Worm (Caenorhabditis elegans): ENCODE measurements around the gene smrd-1.
A peak's percentile ranks its signal among the peaks of the same experiment; 100 is the strongest.

smrd-1 gene

DNA sequence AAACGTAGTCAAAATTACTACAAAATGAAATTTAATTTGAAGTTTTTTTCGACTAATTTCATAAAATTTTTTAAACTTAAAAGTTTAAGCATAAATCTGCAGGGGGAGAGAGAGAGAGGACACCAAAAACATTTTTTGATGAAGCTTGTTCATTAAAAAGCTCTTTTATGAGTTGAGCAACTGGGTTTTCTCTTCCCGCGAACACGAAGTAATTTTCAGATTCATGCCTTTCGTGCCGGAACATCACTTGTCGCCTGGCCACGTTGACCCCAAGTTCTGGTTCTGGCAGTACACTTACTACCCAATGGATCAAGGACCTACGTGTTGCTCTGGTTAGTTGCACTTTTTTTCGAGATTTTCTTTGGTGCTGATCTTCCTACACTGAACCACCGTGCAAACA, 52.0 kb downstream of the smrd-1 start:
- TF ChIP-seq egrh-3 (GFP tag; IDR thresholded peaks at IDR 0.05) (no peak), rcor-1 (GFP tag; IDR thresholded peaks at IDR 0.05) (no peak), mcd-1 (GFP tag; IDR thresholded peaks at IDR 0.05) (no peak)

DNA sequence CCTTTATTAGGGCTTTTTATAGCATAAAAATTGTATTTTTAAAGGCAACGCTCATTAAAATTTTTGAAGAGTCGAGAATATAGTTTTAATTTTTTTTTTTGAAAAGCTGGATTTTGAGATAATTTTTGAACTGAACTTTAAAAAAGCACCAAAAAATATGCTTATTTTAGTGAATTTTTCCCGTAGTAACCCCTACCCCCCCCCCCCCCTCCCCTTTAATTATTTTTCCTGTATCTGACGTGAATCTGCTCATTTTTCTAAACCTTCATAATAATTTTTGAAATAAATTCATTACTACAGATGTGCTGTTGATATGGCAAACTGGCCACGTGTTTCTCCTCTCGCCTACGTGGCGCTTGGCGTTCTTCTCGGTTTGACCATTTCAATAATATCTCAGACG, 54.3 kb downstream of the smrd-1 start, which contains the start of gene C38H2.2:
Gene C38H2.2, plus strand, starts transcription at position 301 of the 400 bp plus-strand sequence.
- TF ChIP-seq aptf-2 (GFP tag; conservative IDR thresholded peaks at IDR 0.05) (no peak), madf-3 (GFP tag; IDR thresholded peaks at IDR 0.05) (no peak), tlf-1 (GFP tag; optimal IDR thresholded peaks at IDR 0.05) (no peak), snpc-1.1 (tag; optimal IDR thresholded peaks at IDR 0.05; ENCODE audit: insufficient read depth) (no peak), F22D6.2 (tag; optimal IDR thresholded peaks at IDR 0.05) (no peak), ceh-100 (GFP tag; IDR thresholded peaks at IDR 0.05) (no peak), ZK185.1 (tag; optimal IDR thresholded peaks at IDR 0.05; ENCODE audit: poor library complexity, severe bottlenecking) (no peak), tbp1 (GFP tag; optimal IDR thresholded peaks at IDR 0.05) (no peak), athp-1 (tag; optimal IDR thresholded peaks at IDR 0.05) (no peak), F33H1.4 (GFP tag; IDR thresholded peaks at IDR 0.05) (no peak), hmg-1.2 (GFP tag; IDR thresholded peaks at IDR 0.05) (no peak), C17E4.6 (GFP tag; IDR thresholded peaks at IDR 0.05) (no peak), rec-8 (tag; optimal IDR thresholded peaks at IDR 0.05) (no peak), Y67H2A.10 (GFP tag; conservative IDR thresholded peaks at IDR 0.05) (no peak)

DNA sequence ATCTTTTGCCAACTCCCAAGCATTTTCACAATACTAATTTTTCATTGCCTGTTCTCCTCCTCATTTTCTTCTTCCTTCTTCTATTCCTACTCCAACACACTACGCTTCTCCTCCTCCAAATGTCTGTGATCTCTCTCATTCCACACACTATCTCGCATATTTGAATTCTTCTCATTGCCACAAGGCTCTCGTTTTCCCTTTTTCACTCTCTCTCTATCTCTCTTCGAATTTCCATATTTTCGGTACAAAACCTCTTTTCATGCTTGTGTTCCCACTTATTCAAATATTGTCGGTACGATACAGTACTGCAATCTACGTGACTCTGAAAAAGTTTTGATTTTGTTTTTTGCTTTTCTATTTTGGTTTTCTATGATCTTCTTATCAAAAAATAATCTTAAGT, 55.1 kb downstream of the smrd-1 start:
- peak; percentile 58; the same call in 1 of the 2 replicates for TF ChIP-seq hmg-1.2 (GFP tag; IDR thresholded peaks at IDR 0.05)
- TF ChIP-seq ztf-6 (GFP tag; IDR thresholded peaks at IDR 0.05), result no peak

DNA sequence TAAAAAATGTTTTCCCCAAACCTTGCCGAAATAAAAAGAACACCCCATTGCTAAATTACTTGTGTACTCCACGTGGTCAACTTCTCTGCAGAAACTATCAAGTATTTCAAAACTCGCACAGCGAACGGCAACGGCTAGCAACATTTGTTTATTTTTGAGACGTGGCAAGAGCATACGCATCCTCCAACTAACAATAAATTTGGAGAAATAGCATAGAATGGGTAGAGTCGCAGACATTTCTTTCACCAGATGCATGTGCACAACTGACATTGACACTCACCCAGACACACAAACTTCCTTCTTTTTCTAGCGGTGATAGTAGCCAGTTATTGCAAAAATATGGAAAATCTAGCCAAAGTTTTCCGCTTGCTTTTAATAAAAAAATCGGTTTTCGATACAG, 56.2 kb downstream of the smrd-1 start:
- no peak for TF ChIP-seq egl-44 (GFP tag; IDR thresholded peaks at IDR 0.05)
- peak; percentile 80 for TF ChIP-seq hmg-1.2 (GFP tag; IDR thresholded peaks at IDR 0.05)
- TF ChIP-seq cebp-1 (GFP tag; IDR thresholded peaks at IDR 0.05), result no peak
- TF ChIP-seq cebp-1 (tag; optimal IDR thresholded peaks at IDR 0.05), result peak; percentile 29

DNA sequence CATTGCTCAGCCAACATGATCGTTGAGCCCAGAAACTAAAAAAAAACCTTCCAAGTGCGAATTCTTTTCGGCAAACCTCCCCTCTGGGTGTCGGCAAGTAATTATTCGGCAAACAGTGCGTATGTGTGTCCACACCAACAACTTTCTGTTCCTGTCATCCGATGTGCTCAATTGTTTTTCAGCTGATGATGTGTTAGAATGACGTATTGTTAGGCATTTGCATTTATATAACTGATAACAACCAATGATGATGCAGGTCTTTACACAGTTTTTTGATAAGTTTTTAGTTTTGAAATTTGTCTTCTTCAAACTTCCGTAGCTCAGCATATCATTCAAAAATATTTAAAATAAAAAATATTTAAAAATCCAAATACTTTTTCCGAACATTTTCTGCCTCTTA, 56.9 kb downstream of the smrd-1 start:
- TF ChIP-seq F33H1.4 (GFP tag; IDR thresholded peaks at IDR 0.05) (no peak), nhr-80 (tag; optimal IDR thresholded peaks at IDR 0.05) (peak; percentile 57)

Data from whole organism, young adult.